Fruit fly (Drosophila melanogaster) whole organism, embryonic: Measurements from ENCODE around the gene rho-5.
A peak's percentile ranks its signal among the peaks of the same experiment; 100 is the strongest.

ENCODE experiments used
- Ada2b ChIP-seq: fragments of 200-800 bp; sonication (Bioruptor generic); IDR thresholded peaks from 2 replicates; pipeline ENCODE4 v1.3.6; 2022; ENCODE audit warnings: missing biosample characterization, missing genetic modification characterization
- CG11085 ChIP-seq: fragments of 200-800 bp; sonication (Bioruptor generic); IDR thresholded peaks from 2 replicates; pipeline ENCODE4 v1.3.6; 2022; ENCODE audit warnings: missing biosample characterization, missing genetic modification characterization
- CG13287 ChIP-seq: fragments of 200-800 bp; sonication (Bioruptor generic); IDR thresholded peaks from 2 replicates; pipeline ENCODE4 v1.3.6; 2022; ENCODE audit warnings: missing biosample characterization, missing genetic modification characterization; ENCODE audit not compliant: partially characterized antibody
- CG16779 ChIP-seq: fragments of 200-800 bp; sonication (Bioruptor generic); IDR thresholded peaks from 2 replicates; pipeline ENCODE4 v1.3.6; 2022; ENCODE audit warnings: missing biosample characterization, missing genetic modification characterization
- CG17359 ChIP-seq: fragments of 200-800 bp; sonication (Bioruptor generic); optimal IDR thresholded peaks from 3 replicates; lab custom pipeline; 2018; ENCODE audit warnings: missing biosample characterization, mild to moderate bottlenecking, missing genetic modification characterization, moderate library complexity
- CG18011 ChIP-seq: fragments of 200-800 bp; sonication (Bioruptor generic); optimal IDR thresholded peaks from 2 replicates; lab custom pipeline; 2017; ENCODE audit warnings: missing biosample characterization, missing genetic modification characterization, mild to moderate bottlenecking, moderate library complexity, missing genotype
- CG18599 ChIP-seq: fragments of 200-800 bp; sonication (Bioruptor generic); optimal IDR thresholded peaks from 3 replicates; lab custom pipeline; 2017; ENCODE audit warnings: missing biosample characterization, missing genetic modification characterization, mild to moderate bottlenecking, moderate library complexity, missing genetic modification reagents
- CG18619 ChIP-seq: fragments of 200-800 bp; sonication (Bioruptor generic); optimal IDR thresholded peaks from 3 replicates; lab custom pipeline; 2017; ENCODE audit warnings: missing biosample characterization, mild to moderate bottlenecking, missing genetic modification characterization
- CG2120 ChIP-seq: fragments of 200-800 bp; sonication (Bioruptor generic); optimal IDR thresholded peaks from 3 replicates; lab custom pipeline; 2016; ENCODE audit warnings: missing biosample characterization, missing genetic modification characterization
- CG2678 ChIP-seq: fragments of 200-800 bp; sonication (Bioruptor generic); optimal IDR thresholded peaks from 3 replicates; lab custom pipeline; 2019; ENCODE audit warnings: missing biosample characterization, mild to moderate bottlenecking, missing genetic modification characterization, moderate library complexity
- CG2712 ChIP-seq: fragments of 200-800 bp; optimal IDR thresholded peaks from 3 replicates; lab custom pipeline; 2019; ENCODE audit warnings: missing biosample characterization, mild to moderate bottlenecking, missing genetic modification characterization, moderate library complexity
- CG2889 ChIP-seq: fragments of 200-800 bp; sonication (Bioruptor generic); IDR thresholded peaks from 3 replicates; pipeline ENCODE4 v1.3.6; 2022; ENCODE audit warnings: missing biosample characterization, missing genetic modification characterization
- CG3281 ChIP-seq: fragments of 200-800 bp; sonication (Bioruptor generic); optimal IDR thresholded peaks from 3 replicates; lab custom pipeline; 2017; ENCODE audit warnings: missing biosample characterization, mild to moderate bottlenecking, missing genetic modification characterization
- CG3847 ChIP-seq: fragments of 200-800 bp; sonication (Bioruptor generic); IDR thresholded peaks from 2 replicates; pipeline ENCODE4 v1.3.6; 2022; ENCODE audit warnings: missing biosample characterization, missing genetic modification characterization
- CG4360 ChIP-seq: fragments of 200-800 bp; sonication (Bioruptor generic); IDR thresholded peaks from 2 replicates; pipeline ENCODE4 v1.3.6; 2022; ENCODE audit warnings: missing biosample characterization, missing genetic modification characterization
- CG7839 ChIP-seq: fragments of 200-800 bp; sonication (Bioruptor generic); optimal IDR thresholded peaks from 3 replicates; lab custom pipeline; 2018; ENCODE audit warnings: missing biosample characterization, mild to moderate bottlenecking, missing genetic modification characterization, moderate library complexity
- CG8765 ChIP-seq: fragments of 200-800 bp; sonication (Bioruptor generic); IDR thresholded peaks from 2 replicates; pipeline ENCODE4 v1.3.6; 2022; ENCODE audit warnings: missing biosample characterization, missing genetic modification characterization
- CG9727 ChIP-seq: fragments of 200-800 bp; sonication (Bioruptor generic); optimal IDR thresholded peaks from 3 replicates; lab custom pipeline; 2017; ENCODE audit warnings: missing biosample characterization, mild to moderate bottlenecking, missing genetic modification characterization
- CG9876 ChIP-seq: fragments of 200-800 bp; sonication (Bioruptor generic); optimal IDR thresholded peaks from 2 replicates; lab custom pipeline; 2016; ENCODE audit warnings: missing biosample characterization, missing genetic modification characterization
- Dip2 ChIP-seq: fragments of 200-800 bp; sonication (Bioruptor generic); IDR thresholded peaks from 2 replicates; pipeline ENCODE4 v1.3.6; 2022; ENCODE audit warnings: missing biosample characterization, missing genetic modification characterization
- Dref ChIP-seq: fragments of 200-800 bp; sonication (Bioruptor generic); IDR thresholded peaks from 2 replicates; pipeline ENCODE4 v1.3.6; 2022; ENCODE audit warnings: missing biosample characterization, missing genetic modification characterization
- HLHmδ ChIP-seq: fragments of 200-800 bp; sonication (Bioruptor generic); optimal IDR thresholded peaks from 2 replicates; lab custom pipeline; 2018; ENCODE audit warnings: missing biosample characterization, mild to moderate bottlenecking, missing genetic modification characterization, moderate library complexity
- HmgZ ChIP-seq: fragments of 200-800 bp; sonication (Bioruptor generic); optimal IDR thresholded peaks from 2 replicates; lab custom pipeline; 2018; ENCODE audit warnings: missing biosample characterization, mild to moderate bottlenecking, missing genetic modification characterization
- Hmx ChIP-seq: fragments of 200-800 bp; sonication (Bioruptor generic); optimal IDR thresholded peaks from 2 replicates; lab custom pipeline; 2016; ENCODE audit warnings: missing biosample characterization, missing genetic modification characterization
- Hsf ChIP-seq: fragments of 200-800 bp; sonication (Bioruptor generic); optimal IDR thresholded peaks from 3 replicates; lab custom pipeline; 2016; ENCODE audit warnings: missing biosample characterization, missing genetic modification characterization
- MTF-1 ChIP-seq: fragments of 200-800 bp; sonication (Bioruptor generic); optimal IDR thresholded peaks from 2 replicates; lab custom pipeline; 2018; ENCODE audit warnings: missing biosample characterization, mild to moderate bottlenecking, missing genetic modification characterization, borderline replicate concordance
- NK7.1 ChIP-seq: fragments of 200-800 bp; sonication (Bioruptor generic); optimal IDR thresholded peaks from 3 replicates; lab custom pipeline; 2016; ENCODE audit warnings: missing biosample characterization, missing genetic modification characterization
- Nf-YB ChIP-seq: fragments of 200-800 bp; sonication (Bioruptor generic); optimal IDR thresholded peaks from 3 replicates; lab custom pipeline; 2019; ENCODE audit warnings: missing biosample characterization, mild to moderate bottlenecking, missing genetic modification characterization, moderate library complexity
- Ravus ChIP-seq: fragments of 200-800 bp; sonication (Bioruptor generic); IDR thresholded peaks from 2 replicates; pipeline ENCODE4 v1.3.6; 2022; ENCODE audit warnings: missing biosample characterization, missing genetic modification characterization
- ap ChIP-seq: fragments of 200-800 bp; sonication (Bioruptor generic); IDR thresholded peaks from 2 replicates; pipeline ENCODE4 v1.3.6; 2022; ENCODE audit warnings: missing biosample characterization, missing genetic modification characterization
- bbx ChIP-seq: fragments of 200-800 bp; sonication (Bioruptor generic); IDR thresholded peaks from 2 replicates; pipeline ENCODE4 v1.3.6; 2022; ENCODE audit warnings: missing biosample characterization, missing genetic modification characterization; ENCODE audit not compliant: partially characterized antibody
- dati ChIP-seq: fragments of 200-800 bp; sonication (Bioruptor generic); IDR thresholded peaks from 2 replicates; pipeline ENCODE4 v1.3.6; 2022; ENCODE audit warnings: missing biosample characterization, missing genetic modification characterization
- dmrt11E ChIP-seq: fragments of 200-800 bp; sonication (Bioruptor generic); optimal IDR thresholded peaks from 3 replicates; lab custom pipeline; 2018; ENCODE audit warnings: missing biosample characterization, mild to moderate bottlenecking, missing genetic modification characterization, moderate library complexity
- eve ChIP-seq, 2 experiments: fragments of >200 bp; optimal IDR thresholded peaks; 2 replicates each; lab custom pipeline; 2017; ENCODE audit warnings: missing biosample characterization in 2 of 2, missing genetic modification characterization in 2 of 2
- eyg ChIP-seq: fragments of 200-800 bp; sonication (Bioruptor generic); optimal IDR thresholded peaks from 3 replicates; lab custom pipeline; 2016; ENCODE audit warnings: missing biosample characterization, missing genetic modification characterization
- fru ChIP-seq: fragments of >200 bp; optimal IDR thresholded peaks from 2 replicates; lab custom pipeline; 2017
- kay ChIP-seq: fragments of 200-800 bp; sonication (Bioruptor generic); optimal IDR thresholded peaks from 2 replicates; lab custom pipeline; 2016; ENCODE audit warnings: missing biosample characterization, missing genetic modification characterization
- nerfin-2 ChIP-seq: fragments of 200-800 bp; sonication (Bioruptor generic); IDR thresholded peaks from 2 replicates; pipeline ENCODE4 v1.3.6; 2022; ENCODE audit warnings: missing biosample characterization, missing genetic modification characterization; ENCODE audit not compliant: partially characterized antibody
- oc ChIP-seq: fragments of 200-800 bp; sonication (Bioruptor generic); optimal IDR thresholded peaks from 2 replicates; lab custom pipeline; 2018; ENCODE audit warnings: missing biosample characterization, mild to moderate bottlenecking, missing genetic modification characterization, moderate library complexity
- pho ChIP-seq: fragments of 200-800 bp; sonication (Bioruptor generic); optimal IDR thresholded peaks from 2 replicates; lab custom pipeline; 2016; ENCODE audit warnings: missing biosample characterization, missing genetic modification characterization
- pnt ChIP-seq: fragments of 200-800 bp; sonication (Bioruptor generic); optimal IDR thresholded peaks from 3 replicates; lab custom pipeline; 2016; ENCODE audit warnings: missing biosample characterization, missing genetic modification characterization
- prd ChIP-seq, 3 experiments: fragments of >200 bp in 2 of 3; fragments of 200-800 bp in 1 of 3; sonication (Bioruptor generic) in 1 of 3; optimal IDR thresholded peaks in 2 of 3; IDR thresholded peaks in 1 of 3; 2 replicates in 2 of 3; 3 replicates in 1 of 3; pipeline versions ENCODE4 v1.3.6 to Lab custom; 2017 to 2022; ENCODE audit warnings: missing biosample characterization in 1 of 3, missing genetic modification characterization in 1 of 3
- pros ChIP-seq: fragments of 200-800 bp; sonication (Bioruptor generic); optimal IDR thresholded peaks from 3 replicates; lab custom pipeline; 2019; ENCODE audit warnings: missing biosample characterization, mild to moderate bottlenecking, missing genetic modification characterization, moderate library complexity
- psq ChIP-seq: fragments of 200-800 bp; sonication (Bioruptor generic); optimal IDR thresholded peaks from 2 replicates; lab custom pipeline; 2017; ENCODE audit warnings: missing biosample characterization, missing genetic modification characterization
- rib ChIP-seq: fragments of 200-800 bp; sonication (Bioruptor generic); IDR thresholded peaks from 2 replicates; pipeline ENCODE4 v1.3.6; 2022; ENCODE audit warnings: missing biosample characterization, missing genetic modification characterization
- scrt ChIP-seq: fragments of 200-800 bp; sonication (Bioruptor generic); optimal IDR thresholded peaks from 2 replicates; lab custom pipeline; 2018; ENCODE audit warnings: missing biosample characterization, mild to moderate bottlenecking, missing genetic modification characterization, moderate library complexity
- ssp ChIP-seq: fragments of 200-800 bp; sonication (Bioruptor generic); IDR thresholded peaks from 2 replicates; pipeline ENCODE4 v1.3.6; 2022; ENCODE audit warnings: missing biosample characterization, missing genetic modification characterization
- sug ChIP-seq: fragments of 200-800 bp; optimal IDR thresholded peaks from 2 replicates; lab custom pipeline; 2019; ENCODE audit warnings: missing biosample characterization, mild to moderate bottlenecking, missing genetic modification characterization, moderate library complexity
- vfl ChIP-seq: fragments of 200-800 bp; sonication (Bioruptor generic); optimal IDR thresholded peaks from 2 replicates; lab custom pipeline; 2016; ENCODE audit warnings: missing biosample characterization, missing genetic modification characterization

rho-5 gene

DNA sequence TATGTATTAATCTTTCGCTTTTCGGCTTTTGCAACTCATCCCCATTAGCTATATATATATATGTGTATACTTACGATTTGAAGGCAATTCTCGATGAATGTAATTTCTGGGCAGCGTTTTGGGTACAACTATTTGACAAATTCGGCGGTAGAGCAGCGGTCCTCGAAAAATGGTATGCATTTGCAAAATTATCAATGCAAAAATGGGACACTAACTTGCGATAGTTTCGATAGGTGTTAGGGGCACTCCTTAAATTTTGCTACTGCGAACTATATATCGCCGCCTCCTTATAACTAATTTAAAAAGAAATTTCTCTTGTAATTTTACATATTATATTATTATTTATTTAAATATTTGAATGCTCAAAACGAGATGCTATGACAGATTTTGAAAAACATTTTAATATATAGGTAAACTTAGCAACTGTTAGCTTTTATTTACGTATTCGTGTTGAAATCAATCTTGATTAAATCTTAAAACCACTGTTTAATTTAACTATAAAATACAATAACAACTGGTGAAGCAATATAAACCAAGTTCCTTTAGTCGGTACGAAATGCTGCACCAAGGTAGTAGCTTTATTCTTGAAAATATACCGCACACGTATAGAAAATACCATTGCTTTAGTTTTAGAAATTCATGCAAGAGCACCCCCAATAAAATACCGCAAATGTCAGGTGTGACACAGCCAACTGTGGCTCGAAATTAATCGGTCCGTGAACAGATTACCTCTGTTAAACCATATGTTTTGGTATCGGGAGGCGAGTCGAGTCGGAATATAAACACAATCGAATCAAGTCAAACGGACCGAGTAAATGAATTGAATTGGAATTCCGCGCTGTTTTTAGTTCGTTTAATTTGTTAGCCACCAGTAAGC is 39.8 kb upstream of the rho-5 start, which contains the start of the genes CG5355 and Klp31E (continued):
- TF ChIP-seq Dref (GFP tag; lab: Robert Waterston, UW) (peak; percentile 65), ssp (GFP tag; lab: Robert Waterston, UW) (peak; percentile 74), CG2712 (tag; lab: Kevin White, UChicago) (peak; percentile 85), scrt (peak; percentile 63), rib (GFP tag; lab: Robert Waterston, UW) (peak; percentile 40; the same call in 1 of the 2 replicates), Dip2 (no peak), pho (GFP tag; lab: Kevin White, UChicago) (peak; percentile 22), CG17359 (tag; lab: Kevin White, UChicago) (peak; percentile 56), CG2120 (peak; percentile 72), NK7.1 (peak; percentile 20), Hsf (peak; percentile 65), dati (GFP tag; lab: Robert Waterston, UW) (no peak), MTF-1 (GFP tag; lab: Kevin White, UChicago) (peak; percentile 9), CG3281 (GFP tag; lab: Kevin White, UChicago) (peak; percentile 64), eyg (GFP tag; lab: Kevin White, UChicago) (no peak), CG13287 (GFP tag; lab: Robert Waterston, UW) (peak; percentile 75), CG9876 (GFP tag; lab: Kevin White, UChicago) (no peak), fru (lab: Kevin White, UChicago) (no peak), prd (optimal IDR thresholded peaks at IDR 0.05; lab: Kevin White, UChicago) (no peak), prd (GFP tag; IDR thresholded peaks at IDR 0.05; lab: Robert Waterston, UW) (peak; percentile 73), Ravus (no peak), eve (GFP tag; optimal IDR thresholded peaks at IDR 0.05; lab: Kevin White, UChicago) (no peak), psq (GFP tag; lab: Kevin White, UChicago) (no peak), kay (GFP tag; lab: Kevin White, UChicago) (peak; percentile 48), Nf-YB (GFP tag; lab: Kevin White, UChicago) (peak; percentile 50), CG16779 (GFP tag; lab: Robert Waterston, UW) (no peak), CG18599 (GFP tag; lab: Kevin White, UChicago) (no peak), HLHmδ (GFP tag; lab: Kevin White, UChicago) (no peak), Ada2b (GFP tag; lab: Robert Waterston, UW) (0 out of 2 replicates have a peak, but pooled peaks have one; percentile 7), sug (tag; lab: Kevin White, UChicago) (peak; percentile 73), CG18619 (GFP tag; lab: Kevin White, UChicago) (peak; percentile 75), CG7839 (tag; lab: Kevin White, UChicago) (peak; percentile 74), oc (tag; lab: Kevin White, UChicago) (no peak), Hmx (GFP tag; lab: Kevin White, UChicago) (no peak), dmrt11E (tag; lab: Kevin White, UChicago) (peak; percentile 80), nerfin-2 (GFP tag; lab: Robert Waterston, UW) (no peak), CG9727 (GFP tag; lab: Kevin White, UChicago) (peak; percentile 87), bbx (GFP tag; lab: Robert Waterston, UW) (peak; percentile 76), pnt (GFP tag; lab: Kevin White, UChicago) (peak; percentile 5), CG3847 (no peak; the same call in 1 of the 2 replicates), vfl (GFP tag; lab: Kevin White, UChicago) (peak; percentile 15), HmgZ (tag; lab: Kevin White, UChicago) (peak; percentile 25), CG2889 (GFP tag; lab: Robert Waterston, UW) (no peak), CG18011 (GFP tag; lab: Kevin White, UChicago) (no peak), ap (GFP tag; lab: Robert Waterston, UW) (no peak), CG8765 (GFP tag; lab: Robert Waterston, UW) (no peak), CG2678 (no peak), pros (no peak), CG4360 (GFP tag; lab: Robert Waterston, UW) (no peak), CG11085 (GFP tag; lab: Robert Waterston, UW) (no peak)
